Worm (Caenorhabditis elegans) whole organism, young adult: ENCODE measurements around the gene C08H9.15.

Experiments
- B0035.1 ChIP-seq: sonication (generic microtip); optimal IDR thresholded peaks from 2 replicates; lab custom pipeline; 2016; ENCODE audit warnings: missing genetic modification characterization, mild to moderate bottlenecking, missing compliant biosample characterization, missing genotype, missing genetic modification reagents
- D2030.7 ChIP-seq: fragments of 200-800 bp; sonication (Bioruptor generic); IDR thresholded peaks from 2 replicates; pipeline ENCODE4 v1.3.6; 2022; ENCODE audit warnings: missing genetic modification reagents, missing genetic modification characterization, missing compliant biosample characterization
- F33H1.4 ChIP-seq: fragments of 200-800 bp; sonication (Bioruptor generic); IDR thresholded peaks from 2 replicates; pipeline ENCODE4 v1.3.6; 2022; ENCODE audit warnings: missing genetic modification reagents, missing genetic modification characterization, missing compliant biosample characterization
- F37B4.10 ChIP-seq: fragments of 200-800 bp; sonication (Bioruptor generic); IDR thresholded peaks from 2 replicates; pipeline ENCODE4 v1.3.6; 2022; ENCODE audit warnings: missing genetic modification characterization, missing compliant biosample characterization
- F55B11.4 ChIP-seq: sonication (generic microtip); optimal IDR thresholded peaks from 2 replicates; lab custom pipeline; 2016; ENCODE audit warnings: missing compliant biosample characterization, missing genetic modification characterization, borderline replicate concordance; ENCODE audit not compliant: insufficient read depth
- Y53F4B.3 ChIP-seq: fragments of 200-800 bp; sonication (Bioruptor generic); IDR thresholded peaks from 2 replicates; pipeline ENCODE4 v1.3.6; 2022; ENCODE audit warnings: missing genetic modification reagents, missing genetic modification characterization, missing compliant biosample characterization
- Y79H2A.3 ChIP-seq: fragments of 200-800 bp; sonication (Bioruptor generic); conservative IDR thresholded peaks from 2 replicates; pipeline ENCODE4 v1.3.6; 2022; ENCODE audit warnings: missing genetic modification reagents, missing genetic modification characterization, missing compliant biosample characterization
- ZK185.1 ChIP-seq: sonication (generic microtip); optimal IDR thresholded peaks from 2 replicates; lab custom pipeline; 2016; ENCODE audit warnings: mild to moderate bottlenecking, missing genetic modification characterization, missing compliant biosample characterization; ENCODE audit not compliant: poor library complexity, severe bottlenecking
- atf-7 ChIP-seq: sonication (generic microtip); optimal IDR thresholded peaks from 2 replicates; lab custom pipeline; 2017; ENCODE audit warnings: mild to moderate bottlenecking, missing genetic modification characterization, missing compliant biosample characterization
- attf-6 ChIP-seq: fragments of 200-800 bp; sonication (Bioruptor generic); IDR thresholded peaks from 2 replicates; pipeline ENCODE4 v1.3.6; 2022; ENCODE audit warnings: missing genetic modification reagents, missing genetic modification characterization, missing compliant biosample characterization
- cebp-1 ChIP-seq, 2 experiments: fragments of 200-800 bp in 1 of 2; sonication (Bioruptor generic) in 1 of 2; sonication (generic microtip) in 1 of 2; IDR thresholded peaks in 1 of 2; optimal IDR thresholded peaks in 1 of 2; 2 replicates each; pipeline versions ENCODE4 v1.3.6 to Lab custom; 2017 to 2022; ENCODE audit warnings: missing compliant biosample characterization in 2 of 2, missing genetic modification characterization in 2 of 2, mild to moderate bottlenecking in 1 of 2, missing genetic modification reagents in 1 of 2, moderate library complexity in 1 of 2
- ceh-40 ChIP-seq: fragments of 200-800 bp; sonication (Bioruptor generic); IDR thresholded peaks from 2 replicates; pipeline ENCODE4 v1.3.6; 2022; ENCODE audit warnings: missing genetic modification characterization, missing compliant biosample characterization
- chd-7 ChIP-seq: sonication (generic microtip); optimal IDR thresholded peaks from 2 replicates; lab custom pipeline; 2016; ENCODE audit warnings: mild to moderate bottlenecking, missing genetic modification characterization, moderate library complexity, missing compliant biosample characterization
- dpl-1 ChIP-seq: fragments of 150-350 bp; optimal IDR thresholded peaks from 2 replicates; lab custom pipeline; 2014; ENCODE audit warnings: missing biosample characterization, missing genetic modification reagents, missing genetic modification characterization
- egl-44 ChIP-seq: fragments of 200-800 bp; sonication (Bioruptor generic); IDR thresholded peaks from 2 replicates; pipeline ENCODE4 v1.3.6; 2022; ENCODE audit warnings: missing genetic modification reagents, missing genetic modification characterization, missing compliant biosample characterization
- him-1 ChIP-seq: sonication (generic microtip); optimal IDR thresholded peaks from 2 replicates; lab custom pipeline; 2016; ENCODE audit warnings: missing genotype, missing genetic modification reagents, missing genetic modification characterization, missing compliant biosample characterization
- lin-40 ChIP-seq: sonication (generic microtip); optimal IDR thresholded peaks from 2 replicates; lab custom pipeline; 2016; ENCODE audit warnings: missing genetic modification characterization, mild to moderate bottlenecking, missing compliant biosample characterization, missing genotype, missing genetic modification reagents
- lin-54 ChIP-seq: fragments of 200-800 bp; sonication (Bioruptor generic); optimal IDR thresholded peaks from 2 replicates; lab custom pipeline; 2018; ENCODE audit warnings: mild to moderate bottlenecking, missing genetic modification characterization, missing compliant biosample characterization
- lsy-27 ChIP-seq: sonication (generic microtip); optimal IDR thresholded peaks from 2 replicates; lab custom pipeline; 2017; ENCODE audit warnings: missing genetic modification characterization, mild to moderate bottlenecking, missing compliant biosample characterization, antibody characterized with exemption, missing genotype, borderline replicate concordance; ENCODE audit not compliant: insufficient read depth
- madf-10 ChIP-seq: sonication (generic microtip); optimal IDR thresholded peaks from 2 replicates; lab custom pipeline; 2016; ENCODE audit warnings: mild to moderate bottlenecking, missing genetic modification characterization, missing compliant biosample characterization
- nfyb-1 ChIP-seq: fragments of 200-800 bp; sonication (Bioruptor generic); IDR thresholded peaks from 2 replicates; pipeline ENCODE4 v1.3.6; 2022; ENCODE audit warnings: missing genetic modification reagents, missing genetic modification characterization, missing compliant biosample characterization
- nhr-90 ChIP-seq: sonication (generic microtip); optimal IDR thresholded peaks from 2 replicates; lab custom pipeline; 2016; ENCODE audit warnings: missing genotype, mild to moderate bottlenecking, missing genetic modification characterization, missing compliant biosample characterization
- rec-8 ChIP-seq, 2 experiments: sonication (generic microtip); optimal IDR thresholded peaks; 2 replicates each; lab custom pipeline; 2016; ENCODE audit warnings: mild to moderate bottlenecking in 2 of 2, missing genetic modification characterization in 2 of 2, missing genetic modification reagents in 2 of 2, missing genotype in 2 of 2, missing biosample characterization in 1 of 2, missing compliant biosample characterization in 1 of 2, moderate library complexity in 1 of 2
- snpc-1.3 ChIP-seq: sonication (generic microtip); optimal IDR thresholded peaks from 2 replicates; lab custom pipeline; 2017; ENCODE audit warnings: missing genetic modification characterization, mild to moderate bottlenecking, missing compliant biosample characterization, antibody characterized with exemption, moderate library complexity, missing genotype, missing genetic modification reagents; ENCODE audit not compliant: insufficient read depth
- tbx-9 ChIP-seq: sonication (generic microtip); optimal IDR thresholded peaks from 2 replicates; lab custom pipeline; 2016; ENCODE audit warnings: borderline replicate concordance, missing genetic modification characterization, inconsistent platforms, missing compliant biosample characterization
- tlf-1 ChIP-seq: fragments of 200-800 bp; sonication (Bioruptor generic); optimal IDR thresholded peaks from 2 replicates; lab custom pipeline; 2018; ENCODE audit warnings: mild to moderate bottlenecking, missing genetic modification characterization, missing compliant biosample characterization
- zim-3 ChIP-seq: sonication (generic microtip); optimal IDR thresholded peaks from 2 replicates; lab custom pipeline; 2017; ENCODE audit warnings: mild to moderate bottlenecking, missing genetic modification characterization, moderate library complexity, missing compliant biosample characterization
- ztf-22 ChIP-seq: fragments of 200-800 bp; sonication (Bioruptor generic); optimal IDR thresholded peaks from 2 replicates; lab custom pipeline; 2018; ENCODE audit warnings: mild to moderate bottlenecking, missing genetic modification characterization, moderate library complexity, missing compliant biosample characterization
- ztf-28 ChIP-seq: fragments of 200-800 bp; sonication (Bioruptor generic); IDR thresholded peaks from 2 replicates; pipeline ENCODE4 v1.3.6; 2022; ENCODE audit warnings: missing genetic modification reagents, missing genetic modification characterization, missing compliant biosample characterization
- ztf-3 ChIP-seq: fragments of 200-800 bp; sonication (Bioruptor generic); optimal IDR thresholded peaks from 2 replicates; lab custom pipeline; 2018; ENCODE audit warnings: mild to moderate bottlenecking, missing genetic modification characterization, missing compliant biosample characterization

The C08H9.15 gene

ce11 chrII:9892409-9892808 is 11.4 kb downstream of the C08H9.15 start, which contains the start of gene C08H9.16 (continued):
- no peak for TF ChIP-seq F55B11.4 (tag; lab: Kevin White, UChicago)
- no peak for TF ChIP-seq ztf-28
- TF ChIP-seq nfyb-1 (GFP tag; lab: Robert Waterston, UW) = peak; percentile 69; the same call in 1 of the 2 replicates
- no peak for TF ChIP-seq egl-44 (GFP tag; lab: Robert Waterston, UW)

ce11 chrII:9894435-9894834 is 13.4 kb downstream of the C08H9.15 start, which contains the start of gene F26C11.1:
F26C11.1 (plus strand) TSS chrII:9894735.
- TF ChIP-seq ztf-3 (GFP tag; lab: Kevin White, UChicago) (no peak), F33H1.4 (no peak), attf-6 (no peak), egl-44 (GFP tag; lab: Robert Waterston, UW) (no peak), Y79H2A.3 (GFP tag; lab: Robert Waterston, UW) (no peak), F37B4.10 (GFP tag; lab: Robert Waterston, UW) (no peak)

- no peak for TF ChIP-seq snpc-1.3 (tag; lab: Kevin White, UChicago)
- TF ChIP-seq ztf-3 (GFP tag; lab: Kevin White, UChicago) = no peak
- TF ChIP-seq lin-54 = no peak
- no peak for TF ChIP-seq B0035.1 (tag; lab: Kevin White, UChicago)
- no peak for TF ChIP-seq ceh-40 (GFP tag; lab: Robert Waterston, UW)
- TF ChIP-seq Y53F4B.3 (GFP tag; lab: Robert Waterston, UW) = no peak
- TF ChIP-seq ztf-28 = no peak
- no peak for TF ChIP-seq chd-7
- TF ChIP-seq lsy-27 (tag; lab: Kevin White, UChicago) = no peak
- TF ChIP-seq cebp-1 (GFP tag; IDR thresholded peaks at IDR 0.05; lab: Robert Waterston, UW) = no peak
- TF ChIP-seq cebp-1 (tag; optimal IDR thresholded peaks at IDR 0.05; lab: Kevin White, UChicago) = no peak
- TF ChIP-seq ZK185.1 (tag; lab: Kevin White, UChicago) = no peak
- no peak for TF ChIP-seq lin-40 (tag; lab: Kevin White, UChicago)
- no peak for TF ChIP-seq nhr-90 (tag; lab: Kevin White, UChicago)
- TF ChIP-seq ztf-22 (GFP tag; lab: Kevin White, UChicago) = no peak
- no peak for TF ChIP-seq rec-8 (tag; optimal IDR thresholded peaks at IDR 0.05; lab: Kevin White, UChicago)
- TF ChIP-seq D2030.7 (GFP tag; lab: Robert Waterston, UW) = no peak
- no peak for TF ChIP-seq atf-7 (tag; lab: Kevin White, UChicago)
- TF ChIP-seq tbx-9 (tag; lab: Kevin White, UChicago) = no peak
Observed at ce11 chrII:9895173-9895572, 14.2 kb downstream of the C08H9.15 start.

- no peak for TF ChIP-seq dpl-1
- no peak for TF ChIP-seq madf-10
- no peak for TF ChIP-seq zim-3 (tag; lab: Kevin White, UChicago)
Observed at ce11 chrII:9898744-9899143, 17.8 kb downstream of the C08H9.15 start.

- TF ChIP-seq him-1 (no peak), tlf-1 (no peak)
- TF ChIP-seq, all 124 proteins: peak for 0
Observed at ce11 chrII:9900276-9900675, 19.3 kb downstream of the C08H9.15 start, which contains the start of gene unc-4. unc-4 (minus strand) TSS chrII:9900376.
